Fruit fly (Drosophila melanogaster) whole organism, embryonic: ENCODE data around the gene baf.

ENCODE experiments used
- CG11456 ChIP-seq: fragments of 200-800 bp; sonication (Bioruptor generic); IDR thresholded peaks from 3 replicates; pipeline ENCODE4 v1.3.6; 2022; ENCODE audit warnings: missing biosample characterization, missing genetic modification characterization
- CG12155 ChIP-seq: fragments of 200-800 bp; sonication (Bioruptor generic); optimal IDR thresholded peaks from 3 replicates; lab custom pipeline; 2016; ENCODE audit warnings: missing biosample characterization, missing genetic modification characterization
- CG12219 ChIP-seq: fragments of 200-800 bp; sonication (Bioruptor generic); optimal IDR thresholded peaks from 3 replicates; lab custom pipeline; 2018; ENCODE audit warnings: missing biosample characterization, mild to moderate bottlenecking, missing genetic modification characterization
- CG13123 ChIP-seq: fragments of 200-800 bp; sonication (Bioruptor generic); optimal IDR thresholded peaks from 2 replicates; lab custom pipeline; 2016; ENCODE audit warnings: missing biosample characterization, missing genetic modification characterization
- CG13287 ChIP-seq: fragments of 200-800 bp; sonication (Bioruptor generic); IDR thresholded peaks from 2 replicates; pipeline ENCODE4 v1.3.6; 2022; ENCODE audit warnings: missing biosample characterization, missing genetic modification characterization; ENCODE audit not compliant: partially characterized antibody
- CG14014 ChIP-seq: fragments of 200-800 bp; sonication (Bioruptor generic); IDR thresholded peaks from 2 replicates; pipeline ENCODE4 v1.3.6; 2022; ENCODE audit warnings: missing biosample characterization, missing genetic modification characterization
- CG17186 ChIP-seq: fragments of 200-800 bp; sonication (Bioruptor generic); optimal IDR thresholded peaks from 3 replicates; lab custom pipeline; 2017; ENCODE audit warnings: missing biosample characterization, missing genetic modification reagents, missing genetic modification characterization
- CG18262 ChIP-seq: fragments of 200-800 bp; optimal IDR thresholded peaks from 3 replicates; lab custom pipeline; 2019; ENCODE audit warnings: missing biosample characterization, mild to moderate bottlenecking, missing genetic modification characterization, moderate library complexity
- CG32532 ChIP-seq: fragments of 200-800 bp; sonication (Bioruptor generic); IDR thresholded peaks from 2 replicates; pipeline ENCODE4 v1.3.6; 2022; ENCODE audit warnings: missing biosample characterization, missing genetic modification characterization
- CG34224 ChIP-seq: fragments of 200-800 bp; sonication (Bioruptor generic); IDR thresholded peaks from 3 replicates; pipeline ENCODE4 v1.3.6; 2022; ENCODE audit warnings: missing biosample characterization, missing genetic modification characterization; ENCODE audit not compliant: partially characterized antibody
- CG3726 ChIP-seq: fragments of 200-800 bp; sonication (Bioruptor generic); IDR thresholded peaks from 3 replicates; pipeline ENCODE4, ENCODE4 v1.3.6; 2022; ENCODE audit warnings: missing biosample characterization, missing genetic modification characterization
- CG42726 ChIP-seq: fragments of 200-800 bp; sonication (Bioruptor generic); IDR thresholded peaks from 2 replicates; pipeline ENCODE4 v1.3.6; 2022; ENCODE audit warnings: missing biosample characterization, missing genetic modification characterization; ENCODE audit not compliant: partially characterized antibody
- CG6654 ChIP-seq: fragments of 200-800 bp; sonication (Bioruptor generic); optimal IDR thresholded peaks from 2 replicates; lab custom pipeline; 2017; ENCODE audit warnings: missing biosample characterization, mild to moderate bottlenecking, missing genetic modification characterization
- CG9437 ChIP-seq: fragments of 200-800 bp; sonication (Bioruptor generic); optimal IDR thresholded peaks from 2 replicates; lab custom pipeline; 2018; ENCODE audit warnings: missing biosample characterization, mild to moderate bottlenecking, missing genetic modification characterization
- CG9932 ChIP-seq: fragments of 200-800 bp; sonication (Bioruptor generic); IDR thresholded peaks from 2 replicates; pipeline ENCODE4 v1.3.6; 2022; ENCODE audit warnings: missing biosample characterization, missing genetic modification characterization
- Dll ChIP-seq: fragments of 200-800 bp; sonication (Bioruptor generic); IDR thresholded peaks from 4 replicates; pipeline ENCODE4 v1.3.6; 2022; ENCODE audit warnings: missing biosample characterization, missing genetic modification characterization; ENCODE audit not compliant: partially characterized antibody
- Drgx ChIP-seq: fragments of 200-800 bp; sonication (Bioruptor generic); IDR thresholded peaks from 2 replicates; pipeline ENCODE4 v1.3.6; 2022; ENCODE audit warnings: missing biosample characterization, missing genetic modification characterization
- HLH4C ChIP-seq: fragments of 200-800 bp; sonication (Bioruptor generic); IDR thresholded peaks from 3 replicates; pipeline ENCODE4 v1.3.6; 2022; ENCODE audit warnings: missing biosample characterization, missing genetic modification characterization; ENCODE audit not compliant: partially characterized antibody
- Hand ChIP-seq: fragments of 200-800 bp; sonication (Bioruptor generic); optimal IDR thresholded peaks from 2 replicates; lab custom pipeline; 2017; ENCODE audit warnings: mild to moderate bottlenecking, missing biosample characterization, missing genetic modification reagents, missing genetic modification characterization
- Hmx ChIP-seq: fragments of 200-800 bp; sonication (Bioruptor generic); optimal IDR thresholded peaks from 2 replicates; lab custom pipeline; 2016; ENCODE audit warnings: missing biosample characterization, missing genetic modification characterization
- Med ChIP-seq: fragments of 200-800 bp; sonication (Bioruptor generic); peaks from one replicate; lab custom pipeline; 2016; ENCODE audit warnings: missing biosample characterization, missing genetic modification characterization, mild to moderate bottlenecking, inconsistent platforms, moderate library complexity
- NFAT ChIP-seq: fragments of 200-800 bp; sonication (Bioruptor generic); IDR thresholded peaks from 2 replicates; pipeline ENCODE4 v1.3.6; 2022; ENCODE audit warnings: missing biosample characterization, missing genetic modification characterization
- Nf-YA ChIP-seq: fragments of 200-800 bp; sonication (Bioruptor generic); IDR thresholded peaks from 2 replicates; pipeline ENCODE4 v1.3.6; 2022; ENCODE audit warnings: missing biosample characterization, missing genetic modification characterization
- Rfx ChIP-seq: fragments of 200-800 bp; sonication (Bioruptor generic); IDR thresholded peaks from 2 replicates; pipeline ENCODE4 v1.3.6; 2022; ENCODE audit warnings: missing biosample characterization, missing genetic modification characterization
- Scr ChIP-seq: fragments of 200-800 bp; sonication (Bioruptor generic); IDR thresholded peaks from 2 replicates; pipeline ENCODE4 v1.3.6; 2022; ENCODE audit warnings: missing biosample characterization, missing genetic modification characterization; ENCODE audit not compliant: partially characterized antibody
- Sry-δ ChIP-seq: fragments of 200-800 bp; sonication (Bioruptor generic); optimal IDR thresholded peaks from 2 replicates; lab custom pipeline; 2016; ENCODE audit warnings: missing biosample characterization, missing genetic modification characterization
- Xrp1 ChIP-seq: fragments of 200-800 bp; sonication (Bioruptor generic); IDR thresholded peaks from 2 replicates; pipeline ENCODE4 v1.3.6; 2022; ENCODE audit warnings: missing biosample characterization, missing genetic modification characterization
- amos ChIP-seq: fragments of 200-800 bp; sonication (Bioruptor generic); IDR thresholded peaks from 2 replicates; pipeline ENCODE4 v1.3.6; 2022; ENCODE audit warnings: missing biosample characterization, missing genetic modification characterization; ENCODE audit not compliant: partially characterized antibody
- ase ChIP-seq: fragments of 200-800 bp; sonication (Bioruptor generic); IDR thresholded peaks from 3 replicates; pipeline ENCODE4 v1.3.6; 2022; ENCODE audit warnings: missing biosample characterization, missing genetic modification characterization
- bbx ChIP-seq: fragments of 200-800 bp; sonication (Bioruptor generic); IDR thresholded peaks from 2 replicates; pipeline ENCODE4 v1.3.6; 2022; ENCODE audit warnings: missing biosample characterization, missing genetic modification characterization; ENCODE audit not compliant: partially characterized antibody
- ci ChIP-seq: fragments of 200-800 bp; sonication (Bioruptor generic); IDR thresholded peaks from 3 replicates; pipeline ENCODE4 v1.3.6; 2022; ENCODE audit warnings: missing biosample characterization, missing genetic modification characterization
- gem ChIP-seq: fragments of 200-800 bp; sonication (Bioruptor generic); optimal IDR thresholded peaks from 2 replicates; lab custom pipeline; 2019; ENCODE audit warnings: missing biosample characterization, mild to moderate bottlenecking, missing genetic modification characterization, moderate library complexity
- hkb ChIP-seq, 2 experiments: fragments of 200-800 bp in 1 of 2; fragments of >200 bp in 1 of 2; sonication (Bioruptor generic) in 1 of 2; IDR thresholded peaks in 1 of 2; optimal IDR thresholded peaks in 1 of 2; 2 replicates each; pipeline versions ENCODE4 v1.3.6 to Lab custom; 2017 to 2022; ENCODE audit warnings: missing biosample characterization in 1 of 2, missing genetic modification characterization in 1 of 2
- knrl ChIP-seq: fragments of 200-800 bp; sonication (Bioruptor generic); IDR thresholded peaks from 3 replicates; pipeline ENCODE4 v1.3.6; 2022; ENCODE audit warnings: missing biosample characterization, missing genetic modification characterization; ENCODE audit not compliant: partially characterized antibody
- pzg ChIP-seq: fragments of 200-800 bp; sonication (Bioruptor generic); optimal IDR thresholded peaks from 3 replicates; lab custom pipeline; 2018; ENCODE audit warnings: missing biosample characterization, mild to moderate bottlenecking, missing genetic modification characterization, moderate library complexity
- sc ChIP-seq, 3 experiments: fragments of >200 bp in 2 of 3; fragments of 200-800 bp in 1 of 3; sonication (Bioruptor generic) in 1 of 3; optimal IDR thresholded peaks; 2 replicates in 2 of 3; 3 replicates in 1 of 3; lab custom pipeline; 2017; ENCODE audit warnings: mild to moderate bottlenecking in 1 of 3, missing biosample characterization in 1 of 3, missing genetic modification characterization in 1 of 3, missing genetic modification reagents in 1 of 3
- slou ChIP-seq: fragments of 200-800 bp; sonication (Bioruptor generic); optimal IDR thresholded peaks from 3 replicates; lab custom pipeline; 2016; ENCODE audit warnings: missing biosample characterization, missing genetic modification characterization
- sqz ChIP-seq: fragments of 200-800 bp; sonication (Bioruptor generic); optimal IDR thresholded peaks from 3 replicates; lab custom pipeline; 2018; ENCODE audit warnings: missing biosample characterization, mild to moderate bottlenecking, missing genetic modification characterization
- stc ChIP-seq: fragments of 200-800 bp; sonication (Bioruptor generic); IDR thresholded peaks from 2 replicates; pipeline ENCODE4 v1.3.6; 2022; ENCODE audit warnings: missing biosample characterization, missing genetic modification characterization
- unc-4 ChIP-seq: fragments of 200-800 bp; sonication (Bioruptor generic); IDR thresholded peaks from 2 replicates; pipeline ENCODE4 v1.3.6; 2022; ENCODE audit warnings: missing biosample characterization, missing genetic modification characterization; ENCODE audit not compliant: partially characterized antibody
- zfh1 ChIP-seq: fragments of 200-800 bp; sonication (Bioruptor generic); IDR thresholded peaks from 3 replicates; pipeline ENCODE4 v1.3.6; 2022; ENCODE audit warnings: missing biosample characterization, missing genetic modification characterization

baf gene

DNA sequence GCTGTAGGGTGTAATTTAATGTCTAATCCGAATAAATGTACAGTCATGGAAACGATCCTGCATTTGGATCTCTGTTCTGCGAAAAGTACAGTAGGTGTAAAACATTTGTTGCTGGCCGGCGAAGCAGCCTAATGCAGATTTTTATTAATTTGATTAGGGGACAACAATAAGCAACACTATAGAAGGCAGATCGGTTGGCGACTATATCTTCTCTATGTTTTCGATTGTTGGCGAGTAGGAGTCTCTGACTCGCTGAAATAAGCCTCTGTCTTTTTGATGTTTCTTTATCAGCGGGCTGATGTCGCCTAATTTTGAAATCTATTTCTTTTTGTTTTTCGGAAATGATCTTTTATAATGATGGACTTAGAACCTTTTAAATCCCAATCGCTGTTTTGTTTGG, 840 bp downstream of the baf start:
- no peak for TF ChIP-seq CG11456 (GFP tag; lab: Robert Waterston, UW)
- TF ChIP-seq gem (tag; lab: Kevin White, UChicago) = no peak
- peak; percentile 28; the same call in 1 of the 4 replicates for TF ChIP-seq Dll (GFP tag; lab: Robert Waterston, UW)
- no peak for TF ChIP-seq CG13123 (GFP tag; lab: Kevin White, UChicago)
- no peak for TF ChIP-seq CG14014 (GFP tag; lab: Robert Waterston, UW)
- no peak for TF ChIP-seq CG32532 (GFP tag; lab: Robert Waterston, UW)
- TF ChIP-seq CG17186 (GFP tag; lab: Kevin White, UChicago) = no peak
- TF ChIP-seq Rfx = no peak
- 0 out of 2 replicates have a peak, but pooled peaks have one; percentile 20 for TF ChIP-seq bbx (GFP tag; lab: Robert Waterston, UW)
- TF ChIP-seq Med (GFP tag; lab: Kevin White, UChicago) = peak; percentile 62
- TF ChIP-seq Hand (GFP tag; lab: Kevin White, UChicago) = no peak
- no peak for TF ChIP-seq pzg (GFP tag; lab: Kevin White, UChicago)
- TF ChIP-seq Nf-YA (GFP tag; lab: Robert Waterston, UW) = no peak
- no peak for TF ChIP-seq HLH4C (GFP tag; lab: Robert Waterston, UW)
- TF ChIP-seq CG6654 = no peak
- no peak for TF ChIP-seq zfh1 (GFP tag; lab: Robert Waterston, UW)
- TF ChIP-seq CG9437 (GFP tag; lab: Kevin White, UChicago) = no peak
- TF ChIP-seq Hmx (GFP tag; lab: Kevin White, UChicago) = no peak
- TF ChIP-seq CG12155 = peak; percentile 95
- no peak for TF ChIP-seq Drgx (GFP tag; lab: Robert Waterston, UW)
- TF ChIP-seq sc (optimal IDR thresholded peaks at IDR 0.05; lab: Kevin White, UChicago) = no peak
- no peak for TF ChIP-seq sc (GFP tag; optimal IDR thresholded peaks at IDR 0.05; lab: Kevin White, UChicago)
- TF ChIP-seq CG9932 (GFP tag; lab: Robert Waterston, UW) = peak; percentile 15; the same call in 1 of the 2 replicates
- no peak for TF ChIP-seq hkb (optimal IDR thresholded peaks at IDR 0.05; lab: Kevin White, UChicago)
- TF ChIP-seq hkb (GFP tag; IDR thresholded peaks at IDR 0.05; lab: Robert Waterston, UW) = no peak
- TF ChIP-seq unc-4 (GFP tag; lab: Robert Waterston, UW) = peak; percentile 37
- TF ChIP-seq NFAT (GFP tag; lab: Robert Waterston, UW) = no peak
- TF ChIP-seq stc (GFP tag; lab: Robert Waterston, UW) = peak; percentile 34; the same call in 1 of the 2 replicates
- peak; percentile 43; the same call in 1 of the 2 replicates for TF ChIP-seq amos (GFP tag; lab: Robert Waterston, UW)
- no peak for TF ChIP-seq CG18262
- peak; percentile 17; the same call in 1 of the 3 replicates for TF ChIP-seq knrl (GFP tag; lab: Robert Waterston, UW)
- TF ChIP-seq sqz = no peak
- TF ChIP-seq CG34224 (GFP tag; lab: Robert Waterston, UW) = 0 out of 3 replicates have a peak, but pooled peaks have one; percentile 8
- TF ChIP-seq CG12219 (GFP tag; lab: Kevin White, UChicago) = no peak
- peak; percentile 40 for TF ChIP-seq CG13287 (GFP tag; lab: Robert Waterston, UW)
- TF ChIP-seq ci = no peak
- TF ChIP-seq Scr (GFP tag; lab: Robert Waterston, UW) = peak; percentile 59
- TF ChIP-seq CG42726 (GFP tag; lab: Robert Waterston, UW) = no peak
- no peak for TF ChIP-seq ase (GFP tag; lab: Robert Waterston, UW)
- no peak for TF ChIP-seq CG3726 (GFP tag; lab: Robert Waterston, UW)
- peak; percentile 58 for TF ChIP-seq Sry-δ (GFP tag; lab: Kevin White, UChicago)
- TF ChIP-seq slou (GFP tag; lab: Kevin White, UChicago) = no peak
- no peak for TF ChIP-seq Xrp1 (GFP tag; lab: Robert Waterston, UW)
